Fruit fly (Drosophila melanogaster) whole organism, embryonic: ENCODE data around the gene Unc50.

Experiments used
- Bdp1 ChIP-seq: fragments of 200-800 bp; sonication (Bioruptor generic); optimal IDR thresholded peaks from 3 replicates; lab custom pipeline; 2016; ENCODE audit warnings: missing biosample characterization, missing genetic modification characterization
- Bgb ChIP-seq: fragments of 200-800 bp; sonication (Bioruptor generic); IDR thresholded peaks from 2 replicates; pipeline ENCODE4 v1.3.6; 2022; ENCODE audit warnings: missing biosample characterization, missing genetic modification characterization; ENCODE audit not compliant: partially characterized antibody
- CG11504 ChIP-seq: fragments of 200-800 bp; sonication (Bioruptor generic); optimal IDR thresholded peaks from 3 replicates; lab custom pipeline; 2019; ENCODE audit warnings: missing biosample characterization, mild to moderate bottlenecking, missing genetic modification characterization, moderate library complexity
- CG12659 ChIP-seq: fragments of 200-800 bp; sonication (Bioruptor generic); optimal IDR thresholded peaks from 3 replicates; lab custom pipeline; 2017; ENCODE audit warnings: mild to moderate bottlenecking, missing biosample characterization, missing genetic modification reagents, missing genetic modification characterization
- CG12769 ChIP-seq: fragments of 200-800 bp; sonication (Bioruptor generic); optimal IDR thresholded peaks from 2 replicates; lab custom pipeline; 2019; ENCODE audit warnings: missing biosample characterization, mild to moderate bottlenecking, missing genetic modification characterization, moderate library complexity
- CG13287 ChIP-seq: fragments of 200-800 bp; sonication (Bioruptor generic); IDR thresholded peaks from 2 replicates; pipeline ENCODE4 v1.3.6; 2022; ENCODE audit warnings: missing biosample characterization, missing genetic modification characterization; ENCODE audit not compliant: partially characterized antibody
- CG14860 ChIP-seq: fragments of 200-800 bp; sonication (Bioruptor generic); IDR thresholded peaks from 3 replicates; pipeline ENCODE4 v1.3.6; 2022; ENCODE audit warnings: missing biosample characterization, missing genetic modification characterization; ENCODE audit not compliant: partially characterized antibody
- CG16813 ChIP-seq: fragments of 200-800 bp; sonication (Bioruptor generic); IDR thresholded peaks from 3 replicates; pipeline ENCODE4 v1.3.6; 2022; ENCODE audit warnings: missing biosample characterization, missing genetic modification characterization; ENCODE audit not compliant: partially characterized antibody
- CG17385 ChIP-seq: fragments of 200-800 bp; sonication (Bioruptor generic); optimal IDR thresholded peaks from 3 replicates; lab custom pipeline; 2018; ENCODE audit warnings: missing biosample characterization, mild to moderate bottlenecking, missing genetic modification characterization
- CG3065 ChIP-seq: fragments of 200-800 bp; sonication (Bioruptor generic); optimal IDR thresholded peaks from 2 replicates; lab custom pipeline; 2016; ENCODE audit warnings: missing biosample characterization, missing genetic modification characterization
- CG31441 ChIP-seq: fragments of 200-800 bp; sonication (Bioruptor generic); IDR thresholded peaks from 2 replicates; pipeline ENCODE4 v1.3.6; 2022; ENCODE audit warnings: missing biosample characterization, missing genetic modification characterization
- CG32772 ChIP-seq: fragments of 200-800 bp; sonication (Bioruptor generic); IDR thresholded peaks from 2 replicates; pipeline ENCODE4 v1.3.6; 2022; ENCODE audit warnings: missing biosample characterization, missing genetic modification characterization
- CG7963 ChIP-seq: fragments of 200-800 bp; sonication (Bioruptor generic); IDR thresholded peaks from 3 replicates; pipeline ENCODE4 v1.3.6; 2022; ENCODE audit warnings: missing biosample characterization, missing genetic modification characterization; ENCODE audit not compliant: partially characterized antibody
- CG7987 ChIP-seq: fragments of 200-800 bp; sonication (Bioruptor generic); optimal IDR thresholded peaks from 2 replicates; lab custom pipeline; 2018; ENCODE audit warnings: missing biosample characterization, mild to moderate bottlenecking, missing genetic modification characterization, moderate library complexity
- D19A ChIP-seq: fragments of 200-800 bp; optimal IDR thresholded peaks from 3 replicates; lab custom pipeline; 2019; ENCODE audit warnings: missing biosample characterization, mild to moderate bottlenecking, missing genetic modification characterization, moderate library complexity
- Dll ChIP-seq: fragments of 200-800 bp; sonication (Bioruptor generic); IDR thresholded peaks from 4 replicates; pipeline ENCODE4 v1.3.6; 2022; ENCODE audit warnings: missing biosample characterization, missing genetic modification characterization; ENCODE audit not compliant: partially characterized antibody
- Eip74EF ChIP-seq, 2 experiments: fragments of 200-800 bp in 1 of 2; fragments of >200 bp in 1 of 2; sonication (Bioruptor generic) in 1 of 2; optimal IDR thresholded peaks; 2 replicates each; lab custom pipeline; 2017 to 2019; ENCODE audit warnings: missing biosample characterization in 2 of 2, missing genetic modification characterization in 2 of 2, mild to moderate bottlenecking in 1 of 2, moderate library complexity in 1 of 2
- Elba2 ChIP-seq: fragments of 200-800 bp; sonication (Bioruptor generic); optimal IDR thresholded peaks from 3 replicates; lab custom pipeline; 2016; ENCODE audit warnings: missing biosample characterization, missing genetic modification characterization
- HLH4C ChIP-seq: fragments of 200-800 bp; sonication (Bioruptor generic); IDR thresholded peaks from 3 replicates; pipeline ENCODE4 v1.3.6; 2022; ENCODE audit warnings: missing biosample characterization, missing genetic modification characterization; ENCODE audit not compliant: partially characterized antibody
- Hr51 ChIP-seq, 2 experiments: fragments of 200-800 bp; sonication (Bioruptor generic); optimal IDR thresholded peaks; 2 replicates in 1 of 2; 3 replicates in 1 of 2; lab custom pipeline; 2016 to 2018; ENCODE audit warnings: missing biosample characterization in 2 of 2, missing genetic modification characterization in 2 of 2, mild to moderate bottlenecking in 1 of 2, moderate library complexity in 1 of 2
- Pdp1 ChIP-seq, 2 experiments: fragments of 200-800 bp; sonication (Bioruptor generic); optimal IDR thresholded peaks; 3 replicates each; lab custom pipeline; 2016; ENCODE audit warnings: missing biosample characterization in 2 of 2, missing genetic modification characterization in 2 of 2, mild to moderate bottlenecking in 1 of 2, moderate library complexity in 1 of 2
- Scr ChIP-seq: fragments of 200-800 bp; sonication (Bioruptor generic); IDR thresholded peaks from 2 replicates; pipeline ENCODE4 v1.3.6; 2022; ENCODE audit warnings: missing biosample characterization, missing genetic modification characterization; ENCODE audit not compliant: partially characterized antibody
- Side ChIP-seq: fragments of 200-800 bp; sonication (Bioruptor generic); optimal IDR thresholded peaks from 2 replicates; lab custom pipeline; 2016; ENCODE audit warnings: missing biosample characterization, missing genetic modification characterization
- aop ChIP-seq: fragments of 200-800 bp; sonication (Bioruptor generic); IDR thresholded peaks from 2 replicates; pipeline ENCODE4 v1.3.6; 2022; ENCODE audit warnings: missing biosample characterization, missing genetic modification characterization
- bbx ChIP-seq: fragments of 200-800 bp; sonication (Bioruptor generic); IDR thresholded peaks from 2 replicates; pipeline ENCODE4 v1.3.6; 2022; ENCODE audit warnings: missing biosample characterization, missing genetic modification characterization; ENCODE audit not compliant: partially characterized antibody
- crol ChIP-seq: fragments of 200-800 bp; sonication (Bioruptor generic); IDR thresholded peaks from 2 replicates; pipeline ENCODE4 v1.3.6; 2022; ENCODE audit warnings: missing biosample characterization, missing genetic modification characterization
- dmrt99B ChIP-seq: fragments of 200-800 bp; sonication (Bioruptor generic); optimal IDR thresholded peaks from 2 replicates; lab custom pipeline; 2018; ENCODE audit warnings: missing biosample characterization, mild to moderate bottlenecking, missing genetic modification characterization, moderate library complexity
- fd64A ChIP-seq: fragments of 200-800 bp; sonication (Bioruptor generic); optimal IDR thresholded peaks from 3 replicates; lab custom pipeline; 2018; ENCODE audit warnings: missing biosample characterization, mild to moderate bottlenecking, missing genetic modification characterization
- hb ChIP-seq: fragments of 200-800 bp; sonication (Bioruptor generic); IDR thresholded peaks from 3 replicates; pipeline ENCODE4 v1.3.6; 2022; ENCODE audit warnings: missing biosample characterization, missing genetic modification characterization; ENCODE audit not compliant: partially characterized antibody
- hbn ChIP-seq: fragments of 200-800 bp; sonication (Bioruptor generic); IDR thresholded peaks from 2 replicates; pipeline ENCODE4 v1.3.6; 2022; ENCODE audit warnings: missing biosample characterization, missing genetic modification characterization; ENCODE audit not compliant: partially characterized antibody
- inv ChIP-seq: fragments of 200-800 bp; sonication (Bioruptor generic); IDR thresholded peaks from 2 replicates; pipeline ENCODE4 v1.3.6; 2022; ENCODE audit warnings: missing biosample characterization, missing genetic modification characterization; ENCODE audit not compliant: partially characterized antibody
- jumu ChIP-seq: fragments of 200-800 bp; sonication (Bioruptor generic); optimal IDR thresholded peaks from 3 replicates; lab custom pipeline; 2016; ENCODE audit warnings: missing biosample characterization, missing genetic modification characterization
- knrl ChIP-seq: fragments of 200-800 bp; sonication (Bioruptor generic); IDR thresholded peaks from 3 replicates; pipeline ENCODE4 v1.3.6; 2022; ENCODE audit warnings: missing biosample characterization, missing genetic modification characterization; ENCODE audit not compliant: partially characterized antibody
- mirr ChIP-seq: fragments of 200-800 bp; sonication (Bioruptor generic); optimal IDR thresholded peaks from 3 replicates; lab custom pipeline; 2018; ENCODE audit warnings: missing biosample characterization, mild to moderate bottlenecking, missing genetic modification characterization
- nau ChIP-seq: fragments of 200-800 bp; sonication (Bioruptor generic); optimal IDR thresholded peaks from 3 replicates; lab custom pipeline; 2017; ENCODE audit warnings: missing biosample characterization, mild to moderate bottlenecking, missing genetic modification characterization, missing genetic modification reagents
- nerfin-1 ChIP-seq: fragments of 200-800 bp; sonication (Bioruptor generic); optimal IDR thresholded peaks from 3 replicates; lab custom pipeline; 2019; ENCODE audit warnings: missing biosample characterization, mild to moderate bottlenecking, missing genetic modification characterization, moderate library complexity
- nerfin-2 ChIP-seq: fragments of 200-800 bp; sonication (Bioruptor generic); IDR thresholded peaks from 2 replicates; pipeline ENCODE4 v1.3.6; 2022; ENCODE audit warnings: missing biosample characterization, missing genetic modification characterization; ENCODE audit not compliant: partially characterized antibody
- otp ChIP-seq: fragments of 200-800 bp; sonication (Bioruptor generic); IDR thresholded peaks from 3 replicates; pipeline ENCODE4, ENCODE4 v1.3.6; 2022; ENCODE audit warnings: missing biosample characterization, missing genetic modification characterization
- ro ChIP-seq: fragments of 200-800 bp; sonication (Bioruptor generic); IDR thresholded peaks from 2 replicates; pipeline ENCODE4 v1.3.6; 2022; ENCODE audit warnings: missing biosample characterization, missing genetic modification characterization
- sd ChIP-seq: fragments of 200-800 bp; sonication (Bioruptor generic); optimal IDR thresholded peaks from 3 replicates; lab custom pipeline; 2018; ENCODE audit warnings: missing biosample characterization, mild to moderate bottlenecking, missing genetic modification characterization, moderate library complexity
- sug ChIP-seq: fragments of 200-800 bp; optimal IDR thresholded peaks from 2 replicates; lab custom pipeline; 2019; ENCODE audit warnings: missing biosample characterization, mild to moderate bottlenecking, missing genetic modification characterization, moderate library complexity
- tna ChIP-seq: fragments of 200-800 bp; sonication (Bioruptor generic); IDR thresholded peaks from 2 replicates; pipeline ENCODE4 v1.3.6; 2022; ENCODE audit warnings: missing biosample characterization, missing genetic modification characterization; ENCODE audit not compliant: partially characterized antibody
- trh ChIP-seq: fragments of 200-800 bp; sonication (Bioruptor generic); optimal IDR thresholded peaks from 2 replicates; lab custom pipeline; 2016; ENCODE audit warnings: missing biosample characterization, missing genetic modification characterization
- unc-4 ChIP-seq: fragments of 200-800 bp; sonication (Bioruptor generic); IDR thresholded peaks from 2 replicates; pipeline ENCODE4 v1.3.6; 2022; ENCODE audit warnings: missing biosample characterization, missing genetic modification characterization; ENCODE audit not compliant: partially characterized antibody
- yki ChIP-seq: fragments of >200 bp; optimal IDR thresholded peaks from 3 replicates; lab custom pipeline; 2018

Unc50 gene

DNA sequence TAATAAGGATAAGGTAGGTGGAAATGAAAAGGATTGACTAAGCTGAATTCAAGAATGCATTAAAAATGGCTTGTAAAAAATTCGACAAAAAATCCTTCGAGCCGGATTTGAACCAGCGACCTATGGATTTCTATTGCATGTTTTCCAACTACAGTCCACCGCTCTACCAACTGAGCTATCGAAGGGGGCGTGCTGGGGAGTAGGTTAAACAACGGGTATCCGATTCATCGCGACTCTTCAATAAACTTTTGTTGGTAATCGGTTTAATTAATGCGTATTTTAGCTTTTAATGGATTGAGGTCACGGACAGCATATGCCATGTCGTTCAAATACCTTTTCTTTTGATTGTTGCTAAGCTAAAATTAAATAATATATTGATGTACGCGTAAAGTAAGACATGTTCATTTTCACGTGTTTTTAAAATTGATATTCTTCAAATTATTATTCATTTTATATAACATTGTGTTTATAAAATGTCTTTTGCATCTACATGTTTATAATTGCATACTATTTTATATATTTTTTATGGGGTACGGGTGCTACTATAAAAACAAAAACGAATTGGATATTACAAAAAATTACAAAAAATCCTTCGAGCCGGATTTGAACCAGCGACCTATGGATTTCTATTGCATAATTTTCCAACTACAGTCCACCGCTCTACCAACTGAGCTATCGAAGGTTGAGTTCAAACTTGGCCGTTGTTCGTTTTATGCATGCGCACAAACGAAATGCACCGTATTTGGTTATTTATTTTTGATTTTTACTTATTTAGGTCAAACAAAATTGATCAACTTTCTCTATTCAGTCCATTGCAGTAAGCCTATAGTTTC lies 8.2 kb downstream of the Unc50 start (continued):
- TF ChIP-seq knrl (GFP tag; lab: Robert Waterston, UW) (peak; percentile 36), bbx (GFP tag; lab: Robert Waterston, UW) (peak; percentile 88), CG12769 (peak; percentile 2), hb (GFP tag; lab: Robert Waterston, UW) (peak; percentile 68), sug (tag; lab: Kevin White, UChicago) (peak; percentile 40), trh (no peak), Bdp1 (GFP tag; lab: Kevin White, UChicago) (peak; percentile 98), HLH4C (GFP tag; lab: Robert Waterston, UW) (peak; percentile 53), jumu (GFP tag; lab: Kevin White, UChicago) (no peak), fd64A (GFP tag; lab: Kevin White, UChicago) (no peak), aop (GFP tag; lab: Robert Waterston, UW) (no peak), nerfin-2 (peak; percentile 75), Scr (peak; percentile 60; the same call in 1 of the 2 replicates), tna (GFP tag; lab: Robert Waterston, UW) (peak; percentile 76), sd (peak; percentile 42), CG17385 (GFP tag; lab: Kevin White, UChicago) (peak; percentile 2), CG3065 (GFP tag; lab: Kevin White, UChicago) (no peak), crol (GFP tag; lab: Robert Waterston, UW) (peak; percentile 75), inv (GFP tag; lab: Robert Waterston, UW) (peak; percentile 24), nerfin-1 (tag; lab: Kevin White, UChicago) (no peak), dmrt99B (tag; lab: Kevin White, UChicago) (no peak), CG7987 (GFP tag; lab: Kevin White, UChicago) (peak; percentile 4), Elba2 (GFP tag; lab: Kevin White, UChicago) (no peak), CG13287 (GFP tag; lab: Robert Waterston, UW) (no peak; the same call in 1 of the 2 replicates), CG7963 (GFP tag; lab: Robert Waterston, UW) (peak; percentile 89), Eip74EF (GFP tag; optimal IDR thresholded peaks at IDR 0.05; lab: Kevin White, UChicago) (peak in 1 of 2 experiments; percentile 6), CG11504 (tag; lab: Kevin White, UChicago) (peak; percentile 7), CG14860 (GFP tag; lab: Robert Waterston, UW) (peak; percentile 52), Dll (0 out of 4 replicates have a peak, but pooled peaks have one; percentile 36), nau (GFP tag; lab: Kevin White, UChicago) (no peak), CG32772 (GFP tag; lab: Robert Waterston, UW) (no peak), CG31441 (GFP tag; lab: Robert Waterston, UW) (no peak), Pdp1 (GFP tag; optimal IDR thresholded peaks at IDR 0.05; lab: Kevin White, UChicago) (peak in 1 of 2 experiments; percentile 96), Hr51 (GFP tag; optimal IDR thresholded peaks at IDR 0.05; lab: Kevin White, UChicago) (peak in 1 of 2 experiments; percentile 22), yki (lab: Kevin White, UChicago) (no peak), Bgb (GFP tag; lab: Robert Waterston, UW) (peak; percentile 70), otp (GFP tag; lab: Robert Waterston, UW) (peak; percentile 30; the same call in 1 of the 3 replicates), CG16813 (GFP tag; lab: Robert Waterston, UW) (peak; percentile 48), ro (GFP tag; lab: Robert Waterston, UW) (no peak), hbn (GFP tag; lab: Robert Waterston, UW) (peak; percentile 37; the same call in 1 of the 2 replicates), unc-4 (peak; percentile 44; the same call in 1 of the 2 replicates), D19A (tag; lab: Kevin White, UChicago) (peak; percentile 52), CG12659 (GFP tag; lab: Kevin White, UChicago) (no peak), mirr (GFP tag; lab: Kevin White, UChicago) (peak; percentile 77), Side (GFP tag; lab: Kevin White, UChicago) (no peak)
